Worm (Caenorhabditis elegans): ENCODE results near the gene ZK637.14.

ce11 chrIII:8877002-8877401, 12.0 kb downstream of the ZK637.14 start, which contains the start of gene K01F9.2:
- TF ChIP-seq skn-1 (tag; optimal IDR thresholded peaks at IDR 0.05), result no peak
- no peak for TF ChIP-seq elt-2 (tag; optimal IDR thresholded peaks at IDR 0.05)
- no peak for TF ChIP-seq mdl-1 (tag; optimal IDR thresholded peaks at IDR 0.05)
- TF ChIP-seq jun-1 (tag; optimal IDR thresholded peaks at IDR 0.05), result no peak
- TF ChIP-seq ztf-11 (tag; optimal IDR thresholded peaks at IDR 0.05), result no peak
- no peak for TF ChIP-seq nhr-28 (tag; optimal IDR thresholded peaks at IDR 0.05)
- TF ChIP-seq nhr-11 (tag; optimal IDR thresholded peaks at IDR 0.05), result no peak

All from whole organism, L3 larva.